Worm (Caenorhabditis elegans) whole organism, midembryonic: ENCODE data around the gene F22B3.5.

Source experiments
- T22C8.4 ChIP-seq: fragments of 200-800 bp; sonication (Bioruptor generic); IDR thresholded peaks from 2 replicates; pipeline ENCODE4 v1.3.6; 2022; ENCODE audit warnings: missing genetic modification characterization, missing compliant biosample characterization
- cog-1 ChIP-seq: sonication (generic microtip); optimal IDR thresholded peaks from 2 replicates; lab custom pipeline; 2016; ENCODE audit warnings: missing genetic modification characterization, missing compliant biosample characterization
- ztf-23 ChIP-seq: fragments of 200-800 bp; sonication (Bioruptor generic); IDR thresholded peaks from 2 replicates; pipeline ENCODE4 v1.3.6; 2022; ENCODE audit warnings: missing genetic modification reagents, missing genetic modification characterization, missing compliant biosample characterization
- ztf-29 ChIP-seq: fragments of 200-800 bp; sonication (Bioruptor generic); IDR thresholded peaks from 2 replicates; pipeline ENCODE4 v1.3.6; 2022; ENCODE audit warnings: missing genetic modification reagents, missing genetic modification characterization, missing compliant biosample characterization

ce11 chrIV:11458700-11459263 lies 42.2 kb upstream of the F22B3.5 start:
- TF ChIP-seq ztf-29 (GFP tag; lab: Robert Waterston, UW) = no peak
- no peak for TF ChIP-seq T22C8.4
- TF ChIP-seq cog-1 (tag; lab: Kevin White, UChicago) = no peak
- no peak for TF ChIP-seq ztf-23 (GFP tag; lab: Robert Waterston, UW)
